Worm (Caenorhabditis elegans): Measurements from ENCODE around the gene Y51H4A.1.
"Not testable (repeated sequence)": the region's sequence is repeated elsewhere in the genome, so short reads cannot be mapped to it uniquely, and the experiment has no call there.

The Y51H4A.1 gene

ce11 chrIV:16477169-16477568, at the start of gene Y51H4A.1:
Y51H4A.1 (minus strand) TSS chrIV:16477295.
- TF ChIP-seq unc-62 (GFP tag; optimal IDR thresholded peaks at IDR 0.05): no peak

- no peak for TF ChIP-seq unc-62 (GFP tag; optimal IDR thresholded peaks at IDR 0.05)
Observed at ce11 chrIV:16526038-16526437, 48.9 kb upstream of the Y51H4A.1 start, which contains the start of gene Y51H4A.5. Y51H4A.5 (minus strand) TSS chrIV:16526138.

ce11 chrIV:16525018-16525417, 47.9 kb upstream of the Y51H4A.1 start:
- no peak for TF ChIP-seq unc-62 (GFP tag; optimal IDR thresholded peaks at IDR 0.05)

- not testable (repeated sequence) for TF ChIP-seq unc-62 (GFP tag; optimal IDR thresholded peaks at IDR 0.05)
Observed at ce11 chrIV:16507132-16507531, 30.0 kb upstream of the Y51H4A.1 start, which contains the start of gene Y51H4A.935. Y51H4A.935 (minus strand) TSS chrIV:16507232.

- no peak for TF ChIP-seq unc-62 (GFP tag; optimal IDR thresholded peaks at IDR 0.05)
Observed at ce11 chrIV:16505632-16506203, 28.6 kb upstream of the Y51H4A.1 start, which contains the start of gene zip-7. zip-7 (minus strand) TSS chrIV:16505682.

ce11 chrIV:16503590-16504217, 26.6 kb upstream of the Y51H4A.1 start:
- no peak for TF ChIP-seq unc-62 (GFP tag; optimal IDR thresholded peaks at IDR 0.05)

- no peak for TF ChIP-seq unc-62 (GFP tag; optimal IDR thresholded peaks at IDR 0.05)
Observed at ce11 chrIV:16503049-16503448, 26.0 kb upstream of the Y51H4A.1 start.

ce11 chrIV:16502387-16502786, 25.3 kb upstream of the Y51H4A.1 start:
- TF ChIP-seq unc-62 (GFP tag; optimal IDR thresholded peaks at IDR 0.05): no peak

ce11 chrIV:16501855-16502254, 24.8 kb upstream of the Y51H4A.1 start:
- no peak for TF ChIP-seq unc-62 (GFP tag; optimal IDR thresholded peaks at IDR 0.05)

ce11 chrIV:16498031-16498442, 20.9 kb upstream of the Y51H4A.1 start:
- TF ChIP-seq unc-62 (GFP tag; optimal IDR thresholded peaks at IDR 0.05): no peak

- no peak for TF ChIP-seq unc-62 (GFP tag; optimal IDR thresholded peaks at IDR 0.05)
Observed at ce11 chrIV:16496491-16496890, 19.4 kb upstream of the Y51H4A.1 start.

ce11 chrIV:16494007-16494406, 16.9 kb upstream of the Y51H4A.1 start:
- no peak for TF ChIP-seq unc-62 (GFP tag; optimal IDR thresholded peaks at IDR 0.05)

ce11 chrIV:16492937-16493336, 15.8 kb upstream of the Y51H4A.1 start:
- no peak for TF ChIP-seq unc-62 (GFP tag; optimal IDR thresholded peaks at IDR 0.05)

- TF ChIP-seq unc-62 (GFP tag; optimal IDR thresholded peaks at IDR 0.05): no peak
Observed at ce11 chrIV:16492327-16492726, 15.2 kb upstream of the Y51H4A.1 start.

ce11 chrIV:16491411-16492036, 14.4 kb upstream of the Y51H4A.1 start:
- TF ChIP-seq unc-62 (GFP tag; optimal IDR thresholded peaks at IDR 0.05): no peak

ce11 chrIV:16489958-16490357, 12.9 kb upstream of the Y51H4A.1 start:
- TF ChIP-seq unc-62 (GFP tag; optimal IDR thresholded peaks at IDR 0.05): no peak

ce11 chrIV:16488921-16489320, 11.8 kb upstream of the Y51H4A.1 start, which contains the start of gene rho-1:
rho-1 (minus strand) TSS chrIV:16489021.
- no peak for TF ChIP-seq unc-62 (GFP tag; optimal IDR thresholded peaks at IDR 0.05)

All from whole organism, dauer.